Fruit fly (Drosophila melanogaster) whole organism, embryonic: Measurements from ENCODE around the gene CAH9.

Experiments used
- CG10979 ChIP-seq: fragments of 200-800 bp; sonication (Bioruptor generic); optimal IDR thresholded peaks from 2 replicates; lab custom pipeline; 2018; ENCODE audit warnings: missing biosample characterization, mild to moderate bottlenecking, missing genetic modification characterization, moderate library complexity
- CG11723 ChIP-seq: fragments of 200-800 bp; sonication (Bioruptor generic); optimal IDR thresholded peaks from 2 replicates; lab custom pipeline; 2017; ENCODE audit warnings: missing biosample characterization, mild to moderate bottlenecking, missing genetic modification characterization
- CG12104 ChIP-seq: fragments of 200-800 bp; sonication (Bioruptor generic); optimal IDR thresholded peaks from 3 replicates; lab custom pipeline; 2016; ENCODE audit warnings: missing biosample characterization, missing genetic modification characterization
- CG12155 ChIP-seq: fragments of 200-800 bp; sonication (Bioruptor generic); optimal IDR thresholded peaks from 3 replicates; lab custom pipeline; 2016; ENCODE audit warnings: missing biosample characterization, missing genetic modification characterization
- CG15514 ChIP-seq: fragments of 200-800 bp; sonication (Bioruptor generic); optimal IDR thresholded peaks from 3 replicates; lab custom pipeline; 2017; ENCODE audit warnings: missing biosample characterization, missing genetic modification characterization, mild to moderate bottlenecking, moderate library complexity, missing genetic modification reagents
- CG15696 ChIP-seq: fragments of 200-800 bp; sonication (Bioruptor generic); optimal IDR thresholded peaks from 2 replicates; lab custom pipeline; 2019; ENCODE audit warnings: missing biosample characterization, mild to moderate bottlenecking, missing genetic modification characterization, moderate library complexity
- CG1603 ChIP-seq: fragments of 200-800 bp; sonication (Bioruptor generic); optimal IDR thresholded peaks from 2 replicates; lab custom pipeline; 2019; ENCODE audit warnings: missing biosample characterization, mild to moderate bottlenecking, missing genetic modification characterization, moderate library complexity
- CG18262 ChIP-seq: fragments of 200-800 bp; optimal IDR thresholded peaks from 3 replicates; lab custom pipeline; 2019; ENCODE audit warnings: missing biosample characterization, mild to moderate bottlenecking, missing genetic modification characterization, moderate library complexity
- CG3065 ChIP-seq: fragments of 200-800 bp; sonication (Bioruptor generic); optimal IDR thresholded peaks from 2 replicates; lab custom pipeline; 2016; ENCODE audit warnings: missing biosample characterization, missing genetic modification characterization
- CG3838 ChIP-seq: fragments of 200-800 bp; sonication (Bioruptor generic); optimal IDR thresholded peaks from 3 replicates; lab custom pipeline; 2016; ENCODE audit warnings: missing biosample characterization, missing genetic modification characterization
- CG3847 ChIP-seq: fragments of 200-800 bp; sonication (Bioruptor generic); IDR thresholded peaks from 2 replicates; pipeline ENCODE4 v1.3.6; 2022; ENCODE audit warnings: missing biosample characterization, missing genetic modification characterization
- CG5953 ChIP-seq: fragments of 200-800 bp; sonication (Bioruptor generic); IDR thresholded peaks from 2 replicates; pipeline ENCODE4 v1.3.6; 2022; ENCODE audit warnings: missing biosample characterization, missing genetic modification characterization
- CG7745 ChIP-seq: fragments of 200-800 bp; sonication (Bioruptor generic); optimal IDR thresholded peaks from 2 replicates; lab custom pipeline; 2018; ENCODE audit warnings: missing biosample characterization, mild to moderate bottlenecking, missing genetic modification characterization, moderate library complexity
- CG7786 ChIP-seq: fragments of 200-800 bp; sonication (Bioruptor generic); optimal IDR thresholded peaks from 2 replicates; lab custom pipeline; 2016; ENCODE audit warnings: missing biosample characterization, missing genetic modification characterization
- Dfd ChIP-seq, 2 experiments: fragments of >200 bp; optimal IDR thresholded peaks; 2 replicates each; lab custom pipeline; 2017; ENCODE audit warnings: missing biosample characterization in 2 of 2, missing genetic modification characterization in 2 of 2
- Hr78 ChIP-seq, 2 experiments: fragments of 200-800 bp in 1 of 2; fragments of >200 bp in 1 of 2; sonication (Bioruptor generic) in 1 of 2; optimal IDR thresholded peaks; 2 replicates each; lab custom pipeline; 2017 to 2019; ENCODE audit warnings: missing biosample characterization in 2 of 2, missing genetic modification characterization in 2 of 2, mild to moderate bottlenecking in 1 of 2, moderate library complexity in 1 of 2
- NC2α ChIP-seq: fragments of 200-800 bp; sonication (Bioruptor generic); optimal IDR thresholded peaks from 2 replicates; lab custom pipeline; 2016; ENCODE audit warnings: missing biosample characterization, missing genetic modification characterization
- Nf-YA ChIP-seq: fragments of 200-800 bp; sonication (Bioruptor generic); IDR thresholded peaks from 2 replicates; pipeline ENCODE4 v1.3.6; 2022; ENCODE audit warnings: missing biosample characterization, missing genetic modification characterization
- Pdp1 ChIP-seq, 2 experiments: fragments of 200-800 bp; sonication (Bioruptor generic); optimal IDR thresholded peaks; 3 replicates each; lab custom pipeline; 2016; ENCODE audit warnings: missing biosample characterization in 2 of 2, missing genetic modification characterization in 2 of 2, mild to moderate bottlenecking in 1 of 2, moderate library complexity in 1 of 2
- Poxn ChIP-seq: fragments of 200-800 bp; sonication (Bioruptor generic); IDR thresholded peaks from 2 replicates; pipeline ENCODE4 v1.3.6; 2022; ENCODE audit warnings: missing biosample characterization, missing genetic modification characterization
- Scr ChIP-seq: fragments of 200-800 bp; sonication (Bioruptor generic); IDR thresholded peaks from 2 replicates; pipeline ENCODE4 v1.3.6; 2022; ENCODE audit warnings: missing biosample characterization, missing genetic modification characterization; ENCODE audit not compliant: partially characterized antibody
- Side ChIP-seq: fragments of 200-800 bp; sonication (Bioruptor generic); optimal IDR thresholded peaks from 2 replicates; lab custom pipeline; 2016; ENCODE audit warnings: missing biosample characterization, missing genetic modification characterization
- Sox102F ChIP-seq: fragments of 200-800 bp; sonication (Bioruptor generic); optimal IDR thresholded peaks from 2 replicates; lab custom pipeline; 2018; ENCODE audit warnings: missing biosample characterization, mild to moderate bottlenecking, missing genetic modification characterization, moderate library complexity
- Xrp1 ChIP-seq: fragments of 200-800 bp; sonication (Bioruptor generic); IDR thresholded peaks from 2 replicates; pipeline ENCODE4 v1.3.6; 2022; ENCODE audit warnings: missing biosample characterization, missing genetic modification characterization
- da ChIP-seq: fragments of 200-800 bp; sonication (Bioruptor generic); optimal IDR thresholded peaks from 2 replicates; lab custom pipeline; 2016; ENCODE audit warnings: missing biosample characterization, missing genetic modification characterization
- ewg ChIP-seq: fragments of 200-800 bp; sonication (Bioruptor generic); optimal IDR thresholded peaks from 3 replicates; lab custom pipeline; 2017; ENCODE audit warnings: mild to moderate bottlenecking, missing biosample characterization, missing genetic modification reagents, missing genetic modification characterization
- fd3F ChIP-seq: fragments of 200-800 bp; sonication (Bioruptor generic); optimal IDR thresholded peaks from 2 replicates; lab custom pipeline; 2018; ENCODE audit warnings: missing biosample characterization, mild to moderate bottlenecking, missing genetic modification characterization, moderate library complexity
- ftz-f1 ChIP-seq: fragments of 200-800 bp; sonication (Bioruptor generic); optimal IDR thresholded peaks from 2 replicates; lab custom pipeline; 2016; ENCODE audit warnings: missing biosample characterization, missing genetic modification characterization
- gcm ChIP-seq: fragments of 200-800 bp; sonication (Bioruptor generic); optimal IDR thresholded peaks from 2 replicates; lab custom pipeline; 2019; ENCODE audit warnings: missing biosample characterization, mild to moderate bottlenecking, missing genetic modification characterization, moderate library complexity
- h ChIP-seq: fragments of >200 bp; optimal IDR thresholded peaks from 2 replicates; lab custom pipeline; 2017
- hth ChIP-seq: fragments of >200 bp; optimal IDR thresholded peaks from 2 replicates; lab custom pipeline; 2017; ENCODE audit warnings: inconsistent platforms
- lola ChIP-seq, 3 experiments: fragments of >200 bp in 2 of 3; fragments of 200-800 bp in 1 of 3; sonication (Bioruptor generic) in 1 of 3; optimal IDR thresholded peaks; 2 replicates each; lab custom pipeline; 2017 to 2019; ENCODE audit warnings: missing biosample characterization in 3 of 3, missing genetic modification characterization in 3 of 3, mild to moderate bottlenecking in 1 of 3, moderate library complexity in 1 of 3
- prd ChIP-seq, 3 experiments: fragments of >200 bp in 2 of 3; fragments of 200-800 bp in 1 of 3; sonication (Bioruptor generic) in 1 of 3; optimal IDR thresholded peaks in 2 of 3; IDR thresholded peaks in 1 of 3; 2 replicates in 2 of 3; 3 replicates in 1 of 3; pipeline versions ENCODE4 v1.3.6 to Lab custom; 2017 to 2022; ENCODE audit warnings: missing biosample characterization in 1 of 3, missing genetic modification characterization in 1 of 3
- ranshi ChIP-seq: fragments of 200-800 bp; sonication (Bioruptor generic); IDR thresholded peaks from 2 replicates; pipeline ENCODE4 v1.3.6; 2022; ENCODE audit warnings: missing biosample characterization, missing genetic modification characterization
- rib ChIP-seq: fragments of 200-800 bp; sonication (Bioruptor generic); IDR thresholded peaks from 2 replicates; pipeline ENCODE4 v1.3.6; 2022; ENCODE audit warnings: missing biosample characterization, missing genetic modification characterization
- sens ChIP-seq: fragments of 200-800 bp; sonication (Bioruptor generic); peaks from one replicate; lab custom pipeline; 2016; ENCODE audit warnings: missing biosample characterization, missing genetic modification characterization
- seq ChIP-seq: fragments of 200-800 bp; sonication (Bioruptor generic); IDR thresholded peaks from 2 replicates; pipeline ENCODE4 v1.3.6; 2022; ENCODE audit warnings: missing biosample characterization, missing genetic modification characterization
- shn ChIP-seq: fragments of 200-800 bp; sonication (Bioruptor generic); optimal IDR thresholded peaks from 3 replicates; lab custom pipeline; 2016; ENCODE audit warnings: missing biosample characterization, missing genetic modification characterization
- unc-4 ChIP-seq: fragments of 200-800 bp; sonication (Bioruptor generic); IDR thresholded peaks from 2 replicates; pipeline ENCODE4 v1.3.6; 2022; ENCODE audit warnings: missing biosample characterization, missing genetic modification characterization; ENCODE audit not compliant: partially characterized antibody
- zfh1 ChIP-seq: fragments of 200-800 bp; sonication (Bioruptor generic); IDR thresholded peaks from 3 replicates; pipeline ENCODE4 v1.3.6; 2022; ENCODE audit warnings: missing biosample characterization, missing genetic modification characterization

Gene CAH9

DNA sequence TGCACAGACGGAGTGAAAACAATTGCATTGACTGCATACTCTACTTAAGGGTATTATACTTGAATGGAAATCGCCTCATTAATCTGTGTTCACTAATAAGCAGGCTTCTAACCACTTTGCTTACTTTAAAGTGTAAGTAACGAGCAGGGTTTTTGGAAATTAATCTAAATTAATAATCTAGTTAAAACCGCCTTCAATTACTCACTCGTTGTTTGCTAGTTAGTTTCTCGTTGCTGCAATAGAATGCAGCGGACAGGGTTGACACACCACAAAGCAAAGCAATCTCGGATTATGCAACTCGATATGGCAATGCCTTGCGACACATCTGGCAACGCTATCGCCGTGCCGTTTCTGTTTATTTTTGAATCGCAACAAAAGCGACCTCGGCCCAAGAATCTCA is 34.0 kb upstream of the CAH9 start (continued):
- TF ChIP-seq CG10979 (peak; percentile 10), Hr78 (GFP tag; optimal IDR thresholded peaks at IDR 0.05; lab: Kevin White, UChicago) (peak in 1 of 2 experiments; percentile 21), prd (optimal IDR thresholded peaks at IDR 0.05; lab: Kevin White, UChicago) (no peak), prd (GFP tag; IDR thresholded peaks at IDR 0.05; lab: Robert Waterston, UW) (no peak; the same call in 2 of the 3 replicates), NC2α (GFP tag; lab: Kevin White, UChicago) (no peak), CG7745 (tag; lab: Kevin White, UChicago) (no peak), CG5953 (GFP tag; lab: Robert Waterston, UW) (no peak), sens (GFP tag; lab: Kevin White, UChicago) (peak; percentile 91), CG12104 (GFP tag; lab: Kevin White, UChicago) (no peak), rib (GFP tag; lab: Robert Waterston, UW) (no peak), CG18262 (tag; lab: Kevin White, UChicago) (peak; percentile 17), Scr (GFP tag; lab: Robert Waterston, UW) (no peak), CG3847 (GFP tag; lab: Robert Waterston, UW) (0 out of 2 replicates have a peak, but pooled peaks have one; percentile 5), unc-4 (no peak), CG12155 (peak; percentile 24), fd3F (no peak), zfh1 (GFP tag; lab: Robert Waterston, UW) (0 out of 3 replicates have a peak, but pooled peaks have one; percentile 6), Pdp1 (GFP tag; optimal IDR thresholded peaks at IDR 0.05; lab: Kevin White, UChicago) (peak in 1 of 2 experiments; percentile 84), ewg (GFP tag; lab: Kevin White, UChicago) (no peak), Side (GFP tag; lab: Kevin White, UChicago) (no peak), CG3838 (GFP tag; lab: Kevin White, UChicago) (no peak), CG11723 (GFP tag; lab: Kevin White, UChicago) (no peak), Sox102F (GFP tag; lab: Kevin White, UChicago) (peak; percentile 31), CG1603 (tag; lab: Kevin White, UChicago) (peak; percentile 31), da (GFP tag; lab: Kevin White, UChicago) (no peak), gcm (no peak)

DNA sequence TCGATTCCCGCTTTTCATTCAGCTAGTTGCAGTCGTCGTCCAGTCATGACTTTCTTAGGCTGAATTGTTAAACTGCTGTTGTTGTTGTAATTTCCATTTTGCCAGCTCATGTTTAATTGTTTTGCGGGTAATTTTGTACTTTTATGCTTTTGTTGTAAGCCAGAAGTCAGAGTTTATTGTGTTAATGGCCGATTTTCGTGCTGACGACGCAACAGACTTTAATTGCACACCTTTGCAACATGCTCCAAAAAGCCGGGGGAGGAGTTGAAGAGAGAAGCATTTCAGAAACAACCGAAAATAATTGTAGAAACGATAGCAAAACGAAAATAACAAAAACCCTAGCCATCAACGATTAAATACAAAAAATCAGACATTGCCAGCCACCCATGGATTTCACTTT is 32.7 kb upstream of the CAH9 start:
- TF ChIP-seq Xrp1 (GFP tag; lab: Robert Waterston, UW), result no peak
- no peak for TF ChIP-seq h (lab: Kevin White, UChicago)
- TF ChIP-seq CG3065 (GFP tag; lab: Kevin White, UChicago), result no peak
- TF ChIP-seq ftz-f1 (GFP tag; lab: Kevin White, UChicago), result no peak
- TF ChIP-seq Nf-YA, result no peak
- no peak for TF ChIP-seq Poxn (GFP tag; lab: Robert Waterston, UW)
- no peak for TF ChIP-seq Dfd (GFP tag; optimal IDR thresholded peaks at IDR 0.05; lab: Kevin White, UChicago)
- no peak for TF ChIP-seq hth (lab: Kevin White, UChicago)
- TF ChIP-seq CG15696 (tag; lab: Kevin White, UChicago), result no peak
- TF ChIP-seq sens (GFP tag; lab: Kevin White, UChicago), result no peak
- no peak for TF ChIP-seq lola (GFP tag; optimal IDR thresholded peaks at IDR 0.05; lab: Kevin White, UChicago)
- TF ChIP-seq ranshi (GFP tag; lab: Robert Waterston, UW), result no peak
- no peak for TF ChIP-seq seq (GFP tag; lab: Robert Waterston, UW)
- TF ChIP-seq CG7786 (GFP tag; lab: Kevin White, UChicago), result no peak
- TF ChIP-seq shn (GFP tag; lab: Kevin White, UChicago), result no peak
- no peak for TF ChIP-seq CG15514
